Worm (Caenorhabditis elegans): ENCODE results near the gene ZK813.5.

DNA sequence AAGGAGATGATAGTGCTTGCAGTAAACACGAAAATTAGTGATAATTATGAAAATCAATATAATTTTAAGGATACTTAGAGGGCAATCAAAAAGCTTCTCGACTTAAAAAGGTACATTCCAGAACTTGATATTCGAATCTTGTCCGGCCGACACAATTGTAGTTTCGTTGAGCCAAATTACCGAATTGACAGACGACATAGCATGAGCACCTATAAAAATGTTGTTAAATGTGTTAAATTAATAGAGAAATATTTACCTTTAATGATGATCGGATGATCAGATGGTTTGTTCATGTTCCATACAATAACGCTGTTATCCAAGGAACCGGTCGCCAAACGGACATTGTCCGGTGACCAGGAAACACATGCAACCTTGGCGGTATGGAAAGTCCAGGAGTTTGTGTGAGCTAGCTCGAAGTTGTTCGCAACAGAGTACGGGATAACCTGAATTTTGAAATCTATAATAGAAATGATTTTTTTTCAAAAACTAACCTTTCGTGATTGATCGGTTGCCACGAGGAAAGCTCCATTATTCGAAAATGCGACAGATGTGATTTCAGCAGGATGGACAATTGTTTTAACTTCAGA lies 42.2 kb downstream of the ZK813.5 start:
- TF ChIP-seq cog-1 (tag; optimal IDR thresholded peaks at IDR 0.05) (no peak), tab-1 (GFP tag; IDR thresholded peaks at IDR 0.05) (no peak), ztf-29 (GFP tag; IDR thresholded peaks at IDR 0.05) (no peak), ztf-23 (GFP tag; IDR thresholded peaks at IDR 0.05) (no peak), flt-1 (GFP tag; IDR thresholded peaks at IDR 0.05) (no peak), ref-1 (GFP tag; conservative IDR thresholded peaks at IDR 0.05) (no peak), klf-2 (GFP tag; conservative IDR thresholded peaks at IDR 0.05) (no peak), med-1 (GFP tag; optimal IDR thresholded peaks at IDR 0.05; ENCODE audit: insufficient read depth) (no peak), T22C8.4 (GFP tag; IDR thresholded peaks at IDR 0.05) (no peak)

Data from whole organism, midembryonic.